Fruit fly (Drosophila melanogaster) whole organism, embryonic: Measurements from ENCODE around the gene CG31176.

Experiments used
- Atf3 ChIP-seq: fragments of 200-800 bp; sonication (Bioruptor generic); optimal IDR thresholded peaks from 3 replicates; lab custom pipeline; 2016; ENCODE audit warnings: missing biosample characterization, missing genetic modification characterization
- CG10147 ChIP-seq: fragments of 200-800 bp; sonication (Bioruptor generic); optimal IDR thresholded peaks from 2 replicates; lab custom pipeline; 2019; ENCODE audit warnings: missing biosample characterization, mild to moderate bottlenecking, missing genetic modification characterization, moderate library complexity
- CG10321 ChIP-seq: fragments of 200-800 bp; sonication (Bioruptor generic); IDR thresholded peaks from 2 replicates; pipeline ENCODE4 v1.3.6; 2022; ENCODE audit warnings: missing biosample characterization, missing genetic modification characterization
- CG10366 ChIP-seq: fragments of 200-800 bp; sonication (Bioruptor generic); IDR thresholded peaks from 2 replicates; pipeline ENCODE4 v1.3.6; 2022; ENCODE audit warnings: missing biosample characterization, missing genetic modification characterization
- CG12071 ChIP-seq: fragments of 200-800 bp; sonication (Bioruptor generic); optimal IDR thresholded peaks from 3 replicates; lab custom pipeline; 2018; ENCODE audit warnings: missing biosample characterization, mild to moderate bottlenecking, missing genetic modification characterization
- CG12236 ChIP-seq: fragments of 200-800 bp; sonication (Bioruptor generic); optimal IDR thresholded peaks from 2 replicates; lab custom pipeline; 2016; ENCODE audit warnings: missing biosample characterization, missing genetic modification characterization
- CG13287 ChIP-seq: fragments of 200-800 bp; sonication (Bioruptor generic); IDR thresholded peaks from 2 replicates; pipeline ENCODE4 v1.3.6; 2022; ENCODE audit warnings: missing biosample characterization, missing genetic modification characterization; ENCODE audit not compliant: partially characterized antibody
- CG13296 ChIP-seq: fragments of 200-800 bp; sonication (Bioruptor generic); optimal IDR thresholded peaks from 3 replicates; lab custom pipeline; 2018; ENCODE audit warnings: missing biosample characterization, mild to moderate bottlenecking, missing genetic modification characterization
- CG13894 ChIP-seq: fragments of 200-800 bp; sonication (Bioruptor generic); optimal IDR thresholded peaks from 3 replicates; lab custom pipeline; 2018; ENCODE audit warnings: missing biosample characterization, mild to moderate bottlenecking, missing genetic modification characterization, moderate library complexity
- CG14710 ChIP-seq: fragments of 200-800 bp; sonication (Bioruptor generic); optimal IDR thresholded peaks from 3 replicates; lab custom pipeline; 2019; ENCODE audit warnings: missing biosample characterization, mild to moderate bottlenecking, missing genetic modification characterization, moderate library complexity
- CG17361 ChIP-seq: fragments of 200-800 bp; sonication (Bioruptor generic); IDR thresholded peaks from 3 replicates; pipeline ENCODE4 v1.3.6; 2022; ENCODE audit warnings: missing biosample characterization, missing genetic modification characterization
- CG18476 ChIP-seq: fragments of 200-800 bp; sonication (Bioruptor generic); optimal IDR thresholded peaks from 2 replicates; lab custom pipeline; 2016; ENCODE audit warnings: missing biosample characterization, mild to moderate bottlenecking, missing genetic modification characterization
- CG18764 ChIP-seq: fragments of 200-800 bp; sonication (Bioruptor generic); optimal IDR thresholded peaks from 3 replicates; lab custom pipeline; 2016; ENCODE audit warnings: missing biosample characterization, missing genetic modification characterization
- CG2116 ChIP-seq: fragments of 200-800 bp; sonication (Bioruptor generic); optimal IDR thresholded peaks from 3 replicates; lab custom pipeline; 2018; ENCODE audit warnings: missing biosample characterization, mild to moderate bottlenecking, missing genetic modification characterization
- CG2199 ChIP-seq: fragments of 200-800 bp; sonication (Bioruptor generic); IDR thresholded peaks from 3 replicates; pipeline ENCODE4 v1.3.6; 2022; ENCODE audit warnings: missing biosample characterization, missing genetic modification characterization
- CG2889 ChIP-seq: fragments of 200-800 bp; sonication (Bioruptor generic); IDR thresholded peaks from 3 replicates; pipeline ENCODE4 v1.3.6; 2022; ENCODE audit warnings: missing biosample characterization, missing genetic modification characterization
- CG4328 ChIP-seq: fragments of 200-800 bp; sonication (Bioruptor generic); optimal IDR thresholded peaks from 3 replicates; lab custom pipeline; 2017; ENCODE audit warnings: missing biosample characterization, missing genetic modification reagents, missing genetic modification characterization
- CG4360 ChIP-seq: fragments of 200-800 bp; sonication (Bioruptor generic); IDR thresholded peaks from 2 replicates; pipeline ENCODE4 v1.3.6; 2022; ENCODE audit warnings: missing biosample characterization, missing genetic modification characterization
- CG4854 ChIP-seq: fragments of 200-800 bp; sonication (Bioruptor generic); optimal IDR thresholded peaks from 2 replicates; lab custom pipeline; 2016; ENCODE audit warnings: missing biosample characterization, missing genetic modification characterization, inconsistent platforms
- CG5245 ChIP-seq: fragments of 200-800 bp; sonication (Bioruptor generic); optimal IDR thresholded peaks from 3 replicates; lab custom pipeline; 2016; ENCODE audit warnings: missing biosample characterization, missing genetic modification characterization
- CG8281 ChIP-seq: fragments of 200-800 bp; sonication (Bioruptor generic); optimal IDR thresholded peaks from 2 replicates; lab custom pipeline; 2018; ENCODE audit warnings: missing biosample characterization, mild to moderate bottlenecking, missing genetic modification characterization, moderate library complexity
- CG9609 ChIP-seq: fragments of 200-800 bp; sonication (Bioruptor generic); optimal IDR thresholded peaks from 3 replicates; lab custom pipeline; 2016; ENCODE audit warnings: missing biosample characterization, missing genetic modification characterization
- Dek ChIP-seq: fragments of 200-800 bp; sonication (Bioruptor generic); optimal IDR thresholded peaks from 3 replicates; lab custom pipeline; 2019; ENCODE audit warnings: missing biosample characterization, mild to moderate bottlenecking, missing genetic modification characterization, moderate library complexity
- ERR ChIP-seq: fragments of 200-800 bp; sonication (Bioruptor generic); optimal IDR thresholded peaks from 2 replicates; lab custom pipeline; 2016; ENCODE audit warnings: missing biosample characterization, missing genetic modification characterization
- HHEX ChIP-seq: fragments of 200-800 bp; sonication (Bioruptor generic); optimal IDR thresholded peaks from 3 replicates; lab custom pipeline; 2017; ENCODE audit warnings: missing biosample characterization, mild to moderate bottlenecking, missing genetic modification characterization, missing genetic modification reagents
- HmgD ChIP-seq: fragments of 200-800 bp; sonication (Bioruptor generic); optimal IDR thresholded peaks from 3 replicates; lab custom pipeline; 2016; ENCODE audit warnings: missing biosample characterization, missing genetic modification characterization
- Hmx ChIP-seq: fragments of 200-800 bp; sonication (Bioruptor generic); optimal IDR thresholded peaks from 2 replicates; lab custom pipeline; 2016; ENCODE audit warnings: missing biosample characterization, missing genetic modification characterization
- Hsf ChIP-seq: fragments of 200-800 bp; sonication (Bioruptor generic); optimal IDR thresholded peaks from 3 replicates; lab custom pipeline; 2016; ENCODE audit warnings: missing biosample characterization, missing genetic modification characterization
- Kr ChIP-seq: fragments of 200-800 bp; sonication (Bioruptor generic); optimal IDR thresholded peaks from 2 replicates; lab custom pipeline; 2017; ENCODE audit warnings: missing biosample characterization, mild to moderate bottlenecking, missing genetic modification characterization
- MTF-1 ChIP-seq: fragments of 200-800 bp; sonication (Bioruptor generic); optimal IDR thresholded peaks from 2 replicates; lab custom pipeline; 2018; ENCODE audit warnings: missing biosample characterization, mild to moderate bottlenecking, missing genetic modification characterization, borderline replicate concordance
- Max ChIP-seq: fragments of 200-800 bp; sonication (Bioruptor generic); optimal IDR thresholded peaks from 2 replicates; lab custom pipeline; 2016; ENCODE audit warnings: missing biosample characterization, mild to moderate bottlenecking, missing genetic modification characterization
- NfI ChIP-seq: fragments of 200-800 bp; sonication (Bioruptor generic); optimal IDR thresholded peaks from 3 replicates; lab custom pipeline; 2018; ENCODE audit warnings: missing biosample characterization, mild to moderate bottlenecking, missing genetic modification characterization, moderate library complexity
- PHDP ChIP-seq: fragments of 200-800 bp; sonication (Bioruptor generic); optimal IDR thresholded peaks from 3 replicates; lab custom pipeline; 2018; ENCODE audit warnings: missing biosample characterization, mild to moderate bottlenecking, missing genetic modification characterization, moderate library complexity
- Sox100B ChIP-seq: fragments of 200-800 bp; sonication (Bioruptor generic); optimal IDR thresholded peaks from 3 replicates; lab custom pipeline; 2018; ENCODE audit warnings: missing biosample characterization, mild to moderate bottlenecking, missing genetic modification characterization
- ab ChIP-seq: fragments of 200-800 bp; sonication (Bioruptor generic); optimal IDR thresholded peaks from 2 replicates; lab custom pipeline; 2016; ENCODE audit warnings: missing biosample characterization, missing genetic modification characterization
- ash1 ChIP-seq: fragments of 200-800 bp; sonication (Bioruptor generic); optimal IDR thresholded peaks from 2 replicates; lab custom pipeline; 2018; ENCODE audit warnings: missing biosample characterization, mild to moderate bottlenecking, missing genetic modification characterization
- caup ChIP-seq: fragments of 200-800 bp; sonication (Bioruptor generic); optimal IDR thresholded peaks from 3 replicates; lab custom pipeline; 2017; ENCODE audit warnings: missing biosample characterization, mild to moderate bottlenecking, missing genetic modification characterization, moderate library complexity; ENCODE audit not compliant: severe bottlenecking
- crc ChIP-seq: fragments of 200-800 bp; sonication (Bioruptor generic); optimal IDR thresholded peaks from 2 replicates; lab custom pipeline; 2016; ENCODE audit warnings: missing biosample characterization, missing genetic modification characterization
- grn ChIP-seq: fragments of 200-800 bp; sonication (Bioruptor generic); optimal IDR thresholded peaks from 3 replicates; lab custom pipeline; 2017; ENCODE audit warnings: missing biosample characterization, missing genetic modification characterization
- gsb-n ChIP-seq: fragments of 200-800 bp; sonication (Bioruptor generic); optimal IDR thresholded peaks from 3 replicates; lab custom pipeline; 2018; ENCODE audit warnings: missing biosample characterization, mild to moderate bottlenecking, missing genetic modification characterization
- knrl ChIP-seq: fragments of 200-800 bp; sonication (Bioruptor generic); IDR thresholded peaks from 3 replicates; pipeline ENCODE4 v1.3.6; 2022; ENCODE audit warnings: missing biosample characterization, missing genetic modification characterization; ENCODE audit not compliant: partially characterized antibody
- lbe ChIP-seq: fragments of 200-800 bp; sonication (Bioruptor generic); optimal IDR thresholded peaks from 2 replicates; lab custom pipeline; 2016; ENCODE audit warnings: missing biosample characterization, mild to moderate bottlenecking, missing genetic modification characterization
- pan ChIP-seq, 4 experiments: fragments of >200 bp in 3 of 4; fragments of 200-800 bp in 1 of 4; sonication (Bioruptor generic) in 1 of 4; optimal IDR thresholded peaks in 3 of 4; IDR thresholded peaks in 1 of 4; 2 replicates each; pipeline versions ENCODE4 v1.3.6 to Lab custom; 2017 to 2022; ENCODE audit warnings: missing biosample characterization in 2 of 4, missing genetic modification characterization in 2 of 4, mixed read lengths in 1 of 4
- schlank ChIP-seq: fragments of 200-800 bp; sonication (Bioruptor generic); optimal IDR thresholded peaks from 2 replicates; lab custom pipeline; 2018; ENCODE audit warnings: missing biosample characterization, mild to moderate bottlenecking, missing genetic modification characterization
- shn ChIP-seq: fragments of 200-800 bp; sonication (Bioruptor generic); optimal IDR thresholded peaks from 3 replicates; lab custom pipeline; 2016; ENCODE audit warnings: missing biosample characterization, missing genetic modification characterization
- sr ChIP-seq: fragments of 200-800 bp; sonication (Bioruptor generic); IDR thresholded peaks from 3 replicates; pipeline ENCODE4 v1.3.6; 2022; ENCODE audit warnings: missing biosample characterization, missing genetic modification characterization
- stwl ChIP-seq: fragments of 200-800 bp; sonication (Bioruptor generic); optimal IDR thresholded peaks from 3 replicates; lab custom pipeline; 2018; ENCODE audit warnings: missing biosample characterization, mild to moderate bottlenecking, missing genetic modification characterization, moderate library complexity
- tap ChIP-seq: fragments of 200-800 bp; optimal IDR thresholded peaks from 3 replicates; lab custom pipeline; 2019; ENCODE audit warnings: missing biosample characterization, mild to moderate bottlenecking, missing genetic modification characterization, moderate library complexity
- tup ChIP-seq: fragments of 200-800 bp; sonication (Bioruptor generic); optimal IDR thresholded peaks from 2 replicates; lab custom pipeline; 2016; ENCODE audit warnings: missing biosample characterization, mild to moderate bottlenecking, missing genetic modification characterization, moderate library complexity
- vvl ChIP-seq: fragments of 200-800 bp; sonication (Bioruptor generic); IDR thresholded peaks from 2 replicates; pipeline ENCODE4 v1.3.6; 2022; ENCODE audit warnings: missing biosample characterization, missing genetic modification characterization

Gene CG31176

DNA sequence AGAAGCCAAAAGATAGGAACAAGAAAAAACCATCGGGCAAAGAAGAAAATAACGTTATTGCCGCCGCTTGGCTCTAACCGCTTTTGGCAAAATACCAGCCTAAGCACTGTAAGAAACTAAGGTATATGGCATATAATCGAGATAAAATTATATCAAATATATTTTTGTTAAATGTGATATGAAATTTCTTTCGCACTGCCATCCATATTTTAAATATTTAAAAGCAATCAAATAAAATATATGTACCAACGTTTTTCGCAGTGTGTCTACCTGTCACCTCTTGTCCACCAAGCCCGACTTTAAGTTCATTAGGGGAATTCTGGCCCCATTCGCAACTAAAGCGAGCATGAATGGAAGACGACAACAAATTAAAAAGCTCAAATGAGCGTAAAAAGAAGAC lies 91.7 kb downstream of the CG31176 start (continued):
- peak; percentile 18 for TF ChIP-seq CG8281 (tag; lab: Kevin White, UChicago)
- no peak for TF ChIP-seq ab (GFP tag; lab: Kevin White, UChicago)
- no peak for TF ChIP-seq CG18764 (GFP tag; lab: Kevin White, UChicago)
- no peak for TF ChIP-seq crc (GFP tag; lab: Kevin White, UChicago)
- TF ChIP-seq vvl = peak; percentile 84
- peak; percentile 37 for TF ChIP-seq tap (tag; lab: Kevin White, UChicago)
- no peak for TF ChIP-seq grn
- no peak for TF ChIP-seq HmgD (GFP tag; lab: Kevin White, UChicago)
- peak; percentile 36 for TF ChIP-seq schlank (tag; lab: Kevin White, UChicago)
- TF ChIP-seq CG10147 = peak; percentile 65
- peak; percentile 66 for TF ChIP-seq CG13296 (GFP tag; lab: Kevin White, UChicago)
- TF ChIP-seq CG5245 = peak; percentile 2
- TF ChIP-seq HHEX (GFP tag; lab: Kevin White, UChicago) = peak; percentile 67
- peak; percentile 21 for TF ChIP-seq Sox100B (GFP tag; lab: Kevin White, UChicago)
- TF ChIP-seq pan (optimal IDR thresholded peaks at IDR 0.05; lab: Kevin White, UChicago) = no peak
- peak in 1 of 2 experiments; percentile 75 for TF ChIP-seq pan (GFP tag; optimal IDR thresholded peaks at IDR 0.05 in 1 of 2, IDR thresholded peaks at IDR 0.05 in 1 of 2)
- peak; percentile 59 for TF ChIP-seq gsb-n (tag; lab: Kevin White, UChicago)
- TF ChIP-seq Kr (GFP tag; lab: Kevin White, UChicago) = no peak
- no peak for TF ChIP-seq Atf3 (GFP tag; lab: Kevin White, UChicago)
- peak; percentile 17 for TF ChIP-seq Hmx (GFP tag; lab: Kevin White, UChicago)
- TF ChIP-seq CG14710 (tag; lab: Kevin White, UChicago) = peak; percentile 58
- no peak for TF ChIP-seq CG4360 (GFP tag; lab: Robert Waterston, UW)
- peak; percentile 25 for TF ChIP-seq CG12071
- TF ChIP-seq CG4328 (GFP tag; lab: Kevin White, UChicago) = no peak
- TF ChIP-seq CG2199 = no peak
- peak; percentile 59 for TF ChIP-seq CG10366 (GFP tag; lab: Robert Waterston, UW)
- TF ChIP-seq ash1 (GFP tag; lab: Kevin White, UChicago) = no peak
- TF ChIP-seq CG2116 (GFP tag; lab: Kevin White, UChicago) = no peak
- no peak for TF ChIP-seq knrl (GFP tag; lab: Robert Waterston, UW)
- TF ChIP-seq CG9609 (GFP tag; lab: Kevin White, UChicago) = no peak
- TF ChIP-seq CG2889 (GFP tag; lab: Robert Waterston, UW) = peak; percentile 49; the same call in 2 of the 3 replicates
- TF ChIP-seq CG12236 (GFP tag; lab: Kevin White, UChicago) = peak; percentile 20
- peak; percentile 64 for TF ChIP-seq Hsf (GFP tag; lab: Kevin White, UChicago)
- TF ChIP-seq CG17361 (GFP tag; lab: Robert Waterston, UW) = peak; percentile 74
- TF ChIP-seq Max (GFP tag; lab: Kevin White, UChicago) = peak; percentile 67
- peak; percentile 35 for TF ChIP-seq MTF-1 (GFP tag; lab: Kevin White, UChicago)
- TF ChIP-seq tup (GFP tag; lab: Kevin White, UChicago) = peak; percentile 5
- TF ChIP-seq CG18476 (GFP tag; lab: Kevin White, UChicago) = peak; percentile 17
- TF ChIP-seq CG4854 = peak; percentile 32
- peak; percentile 72 for TF ChIP-seq Dek
- TF ChIP-seq ERR = no peak
- peak; percentile 76 for TF ChIP-seq caup (GFP tag; lab: Kevin White, UChicago)
- 0 out of 2 replicates have a peak, but pooled peaks have one; percentile 26 for TF ChIP-seq CG10321
- TF ChIP-seq PHDP = peak; percentile 79
- TF ChIP-seq stwl = no peak
- TF ChIP-seq lbe (GFP tag; lab: Kevin White, UChicago) = peak; percentile 74
- no peak for TF ChIP-seq shn (GFP tag; lab: Kevin White, UChicago)
- no peak for TF ChIP-seq CG13287 (GFP tag; lab: Robert Waterston, UW)
- peak; percentile 50 for TF ChIP-seq NfI (GFP tag; lab: Kevin White, UChicago)
- no peak for TF ChIP-seq sr (GFP tag; lab: Robert Waterston, UW)
- TF ChIP-seq CG13894 (tag; lab: Kevin White, UChicago) = peak; percentile 20
